Worm (Caenorhabditis elegans) whole organism, mixed stage, embryonic: ENCODE measurements around the gene gck-2.

Experiments
- ceh-39 ChIP-seq: fragments of 150-350 bp; optimal IDR thresholded peaks from 2 replicates; lab custom pipeline; 2014; ENCODE audit warnings: missing biosample characterization, missing genetic modification characterization
- nhr-12 ChIP-seq: fragments of 150-350 bp; optimal IDR thresholded peaks from 2 replicates; lab custom pipeline; 2014; ENCODE audit warnings: missing biosample characterization, missing genetic modification characterization

ce11 chrV:6806340-6806739 is 13.9 kb upstream of the gck-2 start, which contains the start of gene dmsr-12:
- TF ChIP-seq nhr-12 (tag; lab: Kevin White, UChicago), result no peak
- no peak for TF ChIP-seq ceh-39 (tag; lab: Kevin White, UChicago)
